Fruit fly (Drosophila melanogaster) whole organism, wandering third instar larva: Measurements from ENCODE around the gene ps.

Experiments used
- Hr78 ChIP-seq: fragments of >200 bp; optimal IDR thresholded peaks from 2 replicates; lab custom pipeline; 2017; ENCODE audit warnings: missing biosample characterization, missing genetic modification characterization
- Myc ChIP-seq: fragments of >200 bp; optimal IDR thresholded peaks from 2 replicates; lab custom pipeline; 2017
- N ChIP-seq: fragments of >200 bp; optimal IDR thresholded peaks from 2 replicates; lab custom pipeline; 2018; ENCODE audit warnings: missing biosample characterization, missing external identifiers, missing genetic modification characterization
- OdsH ChIP-seq: fragments of 200-800 bp; sonication (Bioruptor generic); optimal IDR thresholded peaks from 2 replicates; lab custom pipeline; 2016; ENCODE audit warnings: missing biosample characterization, mild to moderate bottlenecking, missing genetic modification characterization
- dsf ChIP-seq: sonication (Bioruptor generic); optimal IDR thresholded peaks from 2 replicates; lab custom pipeline; 2016; ENCODE audit warnings: missing biosample characterization, missing genetic modification characterization, borderline replicate concordance
- lola ChIP-seq: fragments of >200 bp; optimal IDR thresholded peaks from 2 replicates; lab custom pipeline; 2017; ENCODE audit warnings: missing biosample characterization, missing genetic modification characterization
- pan ChIP-seq: fragments of >200 bp; optimal IDR thresholded peaks from 2 replicates; lab custom pipeline; 2017
- psq ChIP-seq: fragments of 200-800 bp; sonication (Bioruptor generic); optimal IDR thresholded peaks from 3 replicates; lab custom pipeline; 2017; ENCODE audit warnings: missing biosample characterization, mild to moderate bottlenecking, missing genetic modification characterization, moderate library complexity
- sv ChIP-seq: fragments of 200-800 bp; sonication (Bioruptor generic); optimal IDR thresholded peaks from 3 replicates; lab custom pipeline; 2016; ENCODE audit warnings: missing biosample characterization, missing genetic modification characterization

DNA sequence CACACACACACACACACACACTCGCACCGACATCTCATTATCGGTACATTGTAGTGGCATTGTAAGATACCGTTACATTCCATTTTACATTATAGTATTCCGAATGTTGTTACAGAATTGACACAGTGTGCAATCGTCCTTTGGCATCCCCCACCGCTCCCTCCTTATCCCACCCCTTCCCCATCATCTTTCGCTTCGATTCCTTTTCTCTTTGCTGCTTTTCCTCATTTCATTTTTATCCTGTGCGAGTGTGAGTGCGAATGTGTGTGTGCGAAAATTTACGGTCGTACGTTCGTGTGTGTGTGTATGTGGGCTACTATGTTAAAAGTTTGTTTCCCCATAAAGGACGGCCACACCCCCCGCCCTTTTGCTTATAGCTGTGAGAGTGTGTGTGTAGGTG lies 74.4 kb downstream of the ps start:
- TF ChIP-seq dsf (GFP tag; lab: Kevin White, UChicago) (no peak), OdsH (GFP tag; lab: Kevin White, UChicago) (no peak), pan (lab: Kevin White, UChicago) (no peak), Myc (lab: Kevin White, UChicago) (no peak), lola (GFP tag; lab: Kevin White, UChicago) (no peak), N (GFP tag; lab: Kevin White, UChicago) (no peak), psq (GFP tag; lab: Kevin White, UChicago) (no peak), sv (GFP tag; lab: Kevin White, UChicago) (no peak), Hr78 (GFP tag; lab: Kevin White, UChicago) (no peak)
